Fruit fly (Drosophila melanogaster): ENCODE measurements around the gene CG7352.

The CG7352 gene

DNA sequence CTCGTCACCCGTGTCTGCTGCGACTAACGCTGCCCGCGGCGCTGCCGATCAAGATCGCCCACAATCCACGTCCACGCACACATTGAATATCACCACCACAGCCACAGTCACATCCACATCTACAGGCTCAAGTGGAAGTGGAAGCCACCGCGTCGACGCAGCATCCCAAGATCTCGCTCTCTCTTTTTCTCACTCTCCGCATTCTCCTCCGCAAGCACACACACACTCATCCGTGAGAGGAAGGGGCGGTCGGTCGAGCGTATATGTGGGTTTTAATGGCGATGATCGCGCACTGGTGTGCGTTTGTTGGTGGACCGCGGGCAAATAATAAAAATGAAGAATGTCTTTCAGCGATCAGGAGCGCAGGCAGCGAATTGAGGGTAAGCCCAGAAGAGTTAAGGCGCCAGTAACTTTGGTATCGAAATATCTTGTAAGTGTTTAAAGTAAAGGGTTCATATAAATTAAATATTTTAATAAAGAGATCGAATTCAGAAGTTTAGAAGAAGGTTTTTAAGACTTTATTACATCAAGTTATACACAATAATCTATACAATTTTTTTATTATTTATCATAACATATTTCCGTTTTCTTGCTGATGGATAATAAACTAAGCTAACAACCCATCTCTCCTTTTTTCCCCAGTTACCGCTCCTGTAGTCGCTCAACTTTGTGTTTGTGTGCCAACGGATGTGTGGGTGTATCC is 13.5 kb upstream of the CG7352 start, which contains the start of gene Poxm:
TSS of gene Poxm (minus strand) at position 25 of the 703 bp plus-strand sequence.
- peak; percentile 91 for TF ChIP-seq Pif1B (GFP tag; optimal IDR thresholded peaks at IDR 0.05)
- peak; percentile 76 for TF ChIP-seq gl (tag; optimal IDR thresholded peaks at IDR 0.05)
- peak; percentile 91 for TF ChIP-seq fd96Ca (GFP tag; IDR thresholded peaks at IDR 0.05)
- TF ChIP-seq CG14655 (GFP tag; optimal IDR thresholded peaks at IDR 0.05) = peak; percentile 99
- peak; percentile 93 for TF ChIP-seq CG32121 (GFP tag; IDR thresholded peaks at IDR 0.05)
- TF ChIP-seq CG10348 (GFP tag; IDR thresholded peaks at IDR 0.05) = peak; percentile 90
- peak; percentile 89 for TF ChIP-seq Pif1A (GFP tag; optimal IDR thresholded peaks at IDR 0.05)
- TF ChIP-seq CG8159 (tag; optimal IDR thresholded peaks at IDR 0.05) = peak; percentile 98
- TF ChIP-seq CG17806 (tag; optimal IDR thresholded peaks at IDR 0.05) = peak; percentile 94
- TF ChIP-seq rn (GFP tag; IDR thresholded peaks at IDR 0.05) = peak; percentile 87
- peak; percentile 90 for TF ChIP-seq CG34367 (tag; optimal IDR thresholded peaks at IDR 0.05)
- TF ChIP-seq CG4496 (GFP tag; IDR thresholded peaks at IDR 0.05) = peak; percentile 90
- TF ChIP-seq D1 (tag; optimal IDR thresholded peaks at IDR 0.05) = peak; percentile 93
- peak; percentile 74 for TF ChIP-seq CG12605 (GFP tag; IDR thresholded peaks at IDR 0.05)
- TF ChIP-seq EcR (GFP tag; optimal IDR thresholded peaks at IDR 0.05) = no peak
- peak; percentile 95 for TF ChIP-seq CG9948 (tag; optimal IDR thresholded peaks at IDR 0.05)
- peak; percentile 95 for TF ChIP-seq Snoo (tag; optimal IDR thresholded peaks at IDR 0.05)
- peak; percentile 97 for TF ChIP-seq CG15710 (tag; optimal IDR thresholded peaks at IDR 0.05)
- TF ChIP-seq Ets98B (GFP tag; IDR thresholded peaks at IDR 0.05) = peak; percentile 86
- TF ChIP-seq CG8301 (tag; optimal IDR thresholded peaks at IDR 0.05) = peak; percentile 96
- peak; percentile 74 for TF ChIP-seq CG13204 (GFP tag; optimal IDR thresholded peaks at IDR 0.05)

DNA sequence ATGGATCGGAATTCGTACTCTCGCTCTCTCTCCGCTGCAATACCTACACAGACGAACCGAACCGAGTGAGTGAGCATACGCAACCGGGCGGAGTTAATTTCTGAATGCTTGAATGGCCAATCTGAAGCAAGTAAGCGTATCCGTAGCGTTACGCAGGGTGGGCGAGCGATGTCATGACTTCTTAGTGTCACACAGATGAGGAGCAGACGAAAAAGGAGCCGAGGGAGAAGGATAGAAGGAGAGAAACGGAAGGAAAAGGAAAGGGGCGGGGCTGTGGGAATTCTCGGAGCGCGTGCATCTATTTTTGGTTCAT is 13.0 kb upstream of the CG7352 start:
- TF ChIP-seq fd96Ca (GFP tag; IDR thresholded peaks at IDR 0.05) (no peak), CG9948 (tag; optimal IDR thresholded peaks at IDR 0.05) (no peak), EcR (GFP tag; optimal IDR thresholded peaks at IDR 0.05) (no peak), gl (tag; optimal IDR thresholded peaks at IDR 0.05) (no peak)

DNA sequence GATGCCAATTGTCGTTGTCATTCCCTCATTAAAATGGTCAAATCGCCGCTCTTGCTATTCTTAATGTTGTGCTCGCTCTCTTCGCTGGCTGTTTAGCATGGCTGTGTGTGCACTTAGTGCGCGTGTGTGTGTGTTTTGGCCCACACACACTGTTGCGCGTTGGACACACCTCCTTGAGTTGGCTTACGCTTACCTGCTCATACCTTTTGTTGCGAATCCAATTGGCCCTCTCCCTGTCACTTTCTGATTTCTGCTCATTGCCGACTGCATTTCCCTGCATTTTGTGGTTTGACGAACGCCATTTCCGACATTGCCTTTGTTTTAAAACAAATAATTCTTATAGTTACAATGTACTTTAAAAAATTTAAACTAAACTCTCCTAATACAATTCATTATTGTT is 12.4 kb upstream of the CG7352 start:
- TF ChIP-seq CG4496 (GFP tag; IDR thresholded peaks at IDR 0.05) (no peak), CG12605 (GFP tag; IDR thresholded peaks at IDR 0.05) (no peak), CG15710 (tag; optimal IDR thresholded peaks at IDR 0.05) (no peak), fd96Ca (GFP tag; IDR thresholded peaks at IDR 0.05) (0 out of 3 replicates have a peak, but pooled peaks have one; percentile 28), CG32121 (GFP tag; IDR thresholded peaks at IDR 0.05) (no peak)

DNA sequence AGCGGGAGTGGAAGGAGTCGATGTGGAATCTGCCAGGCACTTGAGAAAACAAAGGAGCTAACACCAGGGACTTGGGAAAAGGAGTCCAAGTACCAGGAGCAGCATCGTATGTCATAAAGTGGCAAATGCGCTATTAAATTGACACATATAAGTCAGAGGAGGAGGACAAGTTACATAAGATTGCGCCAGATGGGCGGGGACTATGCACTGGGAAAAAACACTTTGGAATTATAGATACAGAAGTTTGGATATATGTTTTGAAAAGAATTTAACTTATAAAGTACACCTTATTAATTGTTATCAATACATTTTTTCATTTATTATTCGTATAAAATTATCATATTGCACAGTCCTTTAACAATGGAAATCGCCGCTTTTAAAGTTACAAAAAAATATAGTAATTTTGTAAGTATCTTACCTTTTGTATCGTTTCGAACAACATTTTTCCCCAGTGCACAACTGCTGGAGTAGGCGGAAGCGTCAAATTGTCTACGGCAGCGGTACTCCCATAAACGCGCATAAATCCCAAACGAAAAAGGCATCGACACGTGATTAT is 11.3 kb upstream of the CG7352 start:
- TF ChIP-seq rn (GFP tag; IDR thresholded peaks at IDR 0.05) = no peak
- no peak for TF ChIP-seq CG4496 (GFP tag; IDR thresholded peaks at IDR 0.05)
- no peak for TF ChIP-seq Pif1A (GFP tag; optimal IDR thresholded peaks at IDR 0.05)
- no peak for TF ChIP-seq CG32121 (GFP tag; IDR thresholded peaks at IDR 0.05)
- no peak for TF ChIP-seq D1 (tag; optimal IDR thresholded peaks at IDR 0.05)
- no peak for TF ChIP-seq CG10348 (GFP tag; IDR thresholded peaks at IDR 0.05)
- TF ChIP-seq CG34367 (tag; optimal IDR thresholded peaks at IDR 0.05) = no peak
- no peak for TF ChIP-seq CG8301 (tag; optimal IDR thresholded peaks at IDR 0.05)
- TF ChIP-seq CG14655 (GFP tag; optimal IDR thresholded peaks at IDR 0.05) = no peak
- no peak for TF ChIP-seq Pif1B (GFP tag; optimal IDR thresholded peaks at IDR 0.05)
- no peak for TF ChIP-seq EcR (GFP tag; optimal IDR thresholded peaks at IDR 0.05)
- TF ChIP-seq CG9948 (tag; optimal IDR thresholded peaks at IDR 0.05) = no peak
- TF ChIP-seq CG13204 (GFP tag; optimal IDR thresholded peaks at IDR 0.05) = no peak
- no peak for TF ChIP-seq CG8159 (tag; optimal IDR thresholded peaks at IDR 0.05)
- TF ChIP-seq Ets98B (GFP tag; IDR thresholded peaks at IDR 0.05) = no peak
- no peak for TF ChIP-seq CG15710 (tag; optimal IDR thresholded peaks at IDR 0.05)
- no peak for TF ChIP-seq CG17806 (tag; optimal IDR thresholded peaks at IDR 0.05)

DNA sequence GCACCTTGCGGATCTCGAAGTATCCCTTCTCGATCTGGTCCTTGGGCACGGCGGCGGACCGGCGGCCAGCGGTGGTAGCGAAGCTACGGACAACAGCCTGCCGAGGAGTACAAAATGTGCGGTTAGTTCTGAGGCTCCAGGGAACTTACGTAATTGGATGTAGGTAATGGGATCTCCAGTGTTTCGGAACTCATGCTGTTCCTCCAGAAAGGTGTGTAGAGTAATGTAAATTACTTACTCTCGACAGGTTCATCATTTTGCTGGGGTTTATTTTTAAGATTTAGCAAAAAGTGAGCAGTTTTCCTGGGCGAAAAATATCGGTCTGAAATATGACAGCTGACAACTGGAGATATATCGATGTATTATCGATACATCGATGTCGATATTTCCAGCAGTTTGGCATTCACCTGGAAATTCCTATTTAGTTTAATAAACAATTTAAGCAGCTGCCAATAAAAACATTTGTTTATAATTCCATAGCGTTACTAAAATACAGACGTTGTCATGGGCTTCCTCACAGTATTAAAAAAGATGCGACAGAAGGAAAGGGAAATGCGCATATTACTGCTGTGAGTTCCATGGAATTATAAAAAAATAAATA is 6.6 kb upstream of the CG7352 start, which contains the start of the genes COX7A and Arl2:
TSS of gene COX7A (minus strand) at position 369 of the 601 bp plus-strand sequence.
TSS of gene Arl2 (plus strand) at position 426 of the 601 bp plus-strand sequence.
- TF ChIP-seq CG10348 (GFP tag; IDR thresholded peaks at IDR 0.05) = no peak
- TF ChIP-seq CG8301 (tag; optimal IDR thresholded peaks at IDR 0.05) = no peak
- TF ChIP-seq D1 (tag; optimal IDR thresholded peaks at IDR 0.05) = no peak
- TF ChIP-seq rn (GFP tag; IDR thresholded peaks at IDR 0.05) = no peak
- no peak for TF ChIP-seq EcR (GFP tag; optimal IDR thresholded peaks at IDR 0.05)
- no peak for TF ChIP-seq Ets98B (GFP tag; IDR thresholded peaks at IDR 0.05)
- TF ChIP-seq CG15710 (tag; optimal IDR thresholded peaks at IDR 0.05) = no peak
- TF ChIP-seq CG17806 (tag; optimal IDR thresholded peaks at IDR 0.05) = no peak
- TF ChIP-seq fd96Ca (GFP tag; IDR thresholded peaks at IDR 0.05) = no peak
- TF ChIP-seq CG8159 (tag; optimal IDR thresholded peaks at IDR 0.05) = no peak

DNA sequence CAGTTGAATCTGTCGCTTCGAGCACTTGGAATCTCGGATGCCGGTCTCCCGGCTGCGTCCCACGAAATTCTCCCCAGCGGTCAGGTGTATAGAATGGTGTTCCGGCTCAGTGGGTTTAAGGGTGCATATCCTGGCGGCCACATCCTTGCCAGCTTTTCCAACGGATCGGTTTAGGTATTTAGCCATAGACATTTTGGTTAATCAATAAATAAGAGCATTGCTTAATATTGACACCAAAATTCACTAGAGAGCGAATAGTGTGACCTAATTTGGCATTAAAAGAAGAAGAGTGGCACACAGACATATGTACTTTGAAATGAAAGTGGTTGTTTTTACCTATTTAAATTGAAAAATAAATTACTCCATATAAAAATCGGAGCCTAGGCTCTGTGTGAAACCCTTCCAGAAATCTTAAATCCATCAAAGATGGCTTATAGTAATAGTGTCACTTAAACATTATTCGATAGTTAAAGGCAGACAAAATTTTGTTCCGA is 4.1 kb upstream of the CG7352 start, which contains the start of the genes PNKP and COX7AL:
TSS of gene PNKP (minus strand) at position 266 of the 494 bp plus-strand sequence.
TSS of gene COX7AL (plus strand) at position 419 of the 494 bp plus-strand sequence.
- no peak for TF ChIP-seq CG8301 (tag; optimal IDR thresholded peaks at IDR 0.05)
- TF ChIP-seq CG17806 (tag; optimal IDR thresholded peaks at IDR 0.05) = no peak
- no peak for TF ChIP-seq Snoo (tag; optimal IDR thresholded peaks at IDR 0.05)
- no peak for TF ChIP-seq fd96Ca (GFP tag; IDR thresholded peaks at IDR 0.05)
- no peak for TF ChIP-seq gl (tag; optimal IDR thresholded peaks at IDR 0.05)
- no peak for TF ChIP-seq EcR (GFP tag; optimal IDR thresholded peaks at IDR 0.05)
- no peak for TF ChIP-seq CG4496 (GFP tag; IDR thresholded peaks at IDR 0.05)
